Fruit fly (Drosophila melanogaster) whole organism, prepupa: Measurements from ENCODE around the gene Cyp4ac2.

Source experiments
- CG1621 ChIP-seq: fragments of 200-800 bp; sonication (Bioruptor generic); optimal IDR thresholded peaks from 3 replicates; lab custom pipeline; 2018; ENCODE audit warnings: missing biosample characterization, mild to moderate bottlenecking, missing genetic modification characterization
- CG6854 ChIP-seq: fragments of 200-800 bp; sonication (Bioruptor generic); optimal IDR thresholded peaks from 2 replicates; lab custom pipeline; 2017; ENCODE audit warnings: missing biosample characterization, mild to moderate bottlenecking, missing genetic modification characterization
- CG8319 ChIP-seq: fragments of 200-800 bp; sonication (Bioruptor generic); optimal IDR thresholded peaks from 3 replicates; lab custom pipeline; 2016; ENCODE audit warnings: missing biosample characterization, missing genetic modification characterization
- Hr38 ChIP-seq: sonication (Bioruptor generic); optimal IDR thresholded peaks from 2 replicates; lab custom pipeline; 2016; ENCODE audit warnings: missing biosample characterization, missing genetic modification characterization
- fd85E ChIP-seq: fragments of 200-800 bp; sonication (Bioruptor generic); optimal IDR thresholded peaks from 3 replicates; lab custom pipeline; 2016; ENCODE audit warnings: missing biosample characterization, missing genetic modification characterization

DNA sequence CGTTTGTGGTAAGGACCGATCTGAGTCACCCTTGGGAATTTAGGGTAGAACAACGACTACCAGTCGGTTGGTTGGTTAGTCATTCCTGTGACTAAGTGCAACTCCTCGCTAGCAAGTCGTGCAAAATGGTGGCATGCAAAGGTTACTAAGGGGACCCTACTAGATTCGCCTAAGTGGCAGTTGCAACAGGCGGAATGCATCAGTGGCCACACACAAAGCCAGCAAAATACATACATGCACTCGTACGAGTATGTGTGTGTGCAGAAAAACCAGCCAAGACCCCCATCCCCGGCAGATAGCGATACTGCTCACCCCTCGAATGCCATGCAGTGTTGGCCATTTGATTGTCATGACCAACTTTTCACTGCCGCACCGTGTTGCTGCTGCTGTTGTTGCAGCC lies 18.6 kb downstream of the Cyp4ac2 start:
- no peak for TF ChIP-seq CG8319 (GFP tag; lab: Kevin White, UChicago)
- TF ChIP-seq Hr38: no peak
- no peak for TF ChIP-seq fd85E (GFP tag; lab: Kevin White, UChicago)
- no peak for TF ChIP-seq CG6854 (GFP tag; lab: Kevin White, UChicago)
- TF ChIP-seq CG1621: no peak
